Fruit fly (Drosophila melanogaster): ENCODE measurements around the gene CG2926.
A peak's percentile ranks its signal among the peaks of the same experiment; 100 is the strongest.

Gene CG2926

dm6 chr3R:5591398-5591853 is 3.2 kb upstream of the CG2926 start, which contains the start of the genes noi and Vha26 (continued):
- TF ChIP-seq CG6689 (GFP tag; IDR thresholded peaks at IDR 0.05), result peak; percentile 34; the same call in 1 of the 2 replicates
- peak; percentile 54 for TF ChIP-seq CG8290 (GFP tag; optimal IDR thresholded peaks at IDR 0.05)
- peak in 1 of 2 experiments; percentile 28 for TF ChIP-seq CG8290 (tag; optimal IDR thresholded peaks at IDR 0.05)
- TF ChIP-seq fru (optimal IDR thresholded peaks at IDR 0.05), result no peak
- peak; percentile 31 for TF ChIP-seq caup (GFP tag; optimal IDR thresholded peaks at IDR 0.05; ENCODE audit: severe bottlenecking)
- no peak for TF ChIP-seq Jarid2 (GFP tag; optimal IDR thresholded peaks at IDR 0.05)
- peak; percentile 23 for TF ChIP-seq CG30403 (GFP tag; optimal IDR thresholded peaks at IDR 0.05)
- peak; percentile 12 for TF ChIP-seq Spps (tag; optimal IDR thresholded peaks at IDR 0.05)
- peak; percentile 44 for TF ChIP-seq NfI (GFP tag; optimal IDR thresholded peaks at IDR 0.05)
- no peak for TF ChIP-seq CG1647 (GFP tag; optimal IDR thresholded peaks at IDR 0.05)
- peak; percentile 18 for TF ChIP-seq fd96Cb (tag; optimal IDR thresholded peaks at IDR 0.05)
- TF ChIP-seq B-H1 (GFP tag; IDR thresholded peaks at IDR 0.05), result no peak
- TF ChIP-seq Aef1 (GFP tag; IDR thresholded peaks at IDR 0.05), result 0 out of 3 replicates have a peak, but pooled peaks have one; percentile 25
- TF ChIP-seq CG30431 (GFP tag; optimal IDR thresholded peaks at IDR 0.05), result no peak
- TF ChIP-seq odd (GFP tag; optimal IDR thresholded peaks at IDR 0.05), result no peak
- no peak for TF ChIP-seq Oli (tag; optimal IDR thresholded peaks at IDR 0.05)
- no peak for TF ChIP-seq CG8089 (GFP tag; optimal IDR thresholded peaks at IDR 0.05)
- peak; percentile 91 for TF ChIP-seq sens (GFP tag)
- TF ChIP-seq CG12744 (GFP tag; optimal IDR thresholded peaks at IDR 0.05), result peak; percentile 19
- peak; percentile 63 for TF ChIP-seq Bgb (GFP tag; IDR thresholded peaks at IDR 0.05; ENCODE audit: partially characterized antibody)
- TF ChIP-seq rib (GFP tag; IDR thresholded peaks at IDR 0.05), result no peak
- TF ChIP-seq CG1832 (GFP tag; optimal IDR thresholded peaks at IDR 0.05), result no peak
- TF ChIP-seq Hey (tag; optimal IDR thresholded peaks at IDR 0.05), result no peak
- no peak for TF ChIP-seq emc (GFP tag; optimal IDR thresholded peaks at IDR 0.05)
- no peak for TF ChIP-seq gsb-n (tag; optimal IDR thresholded peaks at IDR 0.05)
- TF ChIP-seq Dek (tag; optimal IDR thresholded peaks at IDR 0.05), result no peak
- TF ChIP-seq CG8388 (GFP tag; optimal IDR thresholded peaks at IDR 0.05), result no peak
- no peak for TF ChIP-seq hth (optimal IDR thresholded peaks at IDR 0.05)
- TF ChIP-seq Ravus (GFP tag; IDR thresholded peaks at IDR 0.05), result no peak
- no peak for TF ChIP-seq esg (GFP tag; conservative IDR thresholded peaks at IDR 0.05)
- no peak for TF ChIP-seq NFAT (GFP tag; IDR thresholded peaks at IDR 0.05)
- TF ChIP-seq Max (GFP tag; optimal IDR thresholded peaks at IDR 0.05), result peak; percentile 41
- TF ChIP-seq CG10654 (GFP tag; optimal IDR thresholded peaks at IDR 0.05), result peak; percentile 33
- no peak for TF ChIP-seq gsb (GFP tag; IDR thresholded peaks at IDR 0.05)
- TF ChIP-seq zen2 (GFP tag; IDR thresholded peaks at IDR 0.05; ENCODE audit: partially characterized antibody), result no peak
- TF ChIP-seq wek (GFP tag; optimal IDR thresholded peaks at IDR 0.05), result no peak
- TF ChIP-seq slp2 (GFP tag; optimal IDR thresholded peaks at IDR 0.05), result no peak
- peak; percentile 65 for TF ChIP-seq Sin3A (optimal IDR thresholded peaks at IDR 0.05)
- TF ChIP-seq CG4404 (GFP tag; IDR thresholded peaks at IDR 0.05), result no peak
- no peak for TF ChIP-seq CG3065 (GFP tag; optimal IDR thresholded peaks at IDR 0.05)
- no peak for TF ChIP-seq CG9609 (GFP tag; optimal IDR thresholded peaks at IDR 0.05)
- no peak for TF ChIP-seq Trl (optimal IDR thresholded peaks at IDR 0.05)
- no peak for TF ChIP-seq Trl (GFP tag; optimal IDR thresholded peaks at IDR 0.05)
- no peak for TF ChIP-seq Rx (GFP tag; IDR thresholded peaks at IDR 0.05)
- no peak for TF ChIP-seq Sox102F (GFP tag; optimal IDR thresholded peaks at IDR 0.05)
- TF ChIP-seq CG3726 (GFP tag; IDR thresholded peaks at IDR 0.05), result no peak
- TF ChIP-seq dpn (GFP tag; optimal IDR thresholded peaks at IDR 0.05), result peak; percentile 16 to 21
- TF ChIP-seq CG7839 (tag; optimal IDR thresholded peaks at IDR 0.05), result no peak
- no peak for TF ChIP-seq CG4328 (GFP tag; optimal IDR thresholded peaks at IDR 0.05)
- no peak for TF ChIP-seq CG17912 (GFP tag; optimal IDR thresholded peaks at IDR 0.05)
- TF ChIP-seq CG9437 (GFP tag; optimal IDR thresholded peaks at IDR 0.05), result no peak
- TF ChIP-seq CG5245 (GFP tag; optimal IDR thresholded peaks at IDR 0.05), result no peak
- no peak for TF ChIP-seq pnt (GFP tag; optimal IDR thresholded peaks at IDR 0.05)
